Worm (Caenorhabditis elegans): ENCODE results near the gene C15H11.10.

DNA sequence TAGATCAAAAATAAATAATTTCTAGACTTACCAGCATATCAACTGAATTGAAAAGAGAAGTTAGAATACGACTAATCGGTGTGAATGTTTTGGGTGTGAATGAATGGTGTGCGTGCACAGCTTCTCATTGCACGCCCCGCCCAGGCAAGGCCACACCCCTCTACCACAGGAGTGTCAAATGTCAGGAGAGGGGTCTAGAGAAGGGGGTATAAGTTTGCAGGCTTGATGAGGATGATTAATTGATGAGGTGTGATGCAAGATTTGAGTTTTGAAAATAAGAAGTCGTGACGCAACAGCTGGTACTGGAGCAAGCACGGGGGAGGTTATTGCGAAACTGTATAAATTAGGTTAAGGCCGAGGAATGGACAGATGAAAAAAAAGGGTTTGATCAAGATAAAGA is 40.3 kb downstream of the C15H11.10 start, which contains the start of gene egl-1:
- no peak for TF ChIP-seq flt-1 (GFP tag; IDR thresholded peaks at IDR 0.05)
- no peak for TF ChIP-seq T22C8.4 (GFP tag; IDR thresholded peaks at IDR 0.05)
- TF ChIP-seq tab-1 (GFP tag; IDR thresholded peaks at IDR 0.05) = no peak
- no peak for TF ChIP-seq ref-1 (GFP tag; conservative IDR thresholded peaks at IDR 0.05)
- TF ChIP-seq med-1 (GFP tag; optimal IDR thresholded peaks at IDR 0.05; ENCODE audit: insufficient read depth) = no peak
- TF ChIP-seq cog-1 (tag; optimal IDR thresholded peaks at IDR 0.05) = no peak
- TF ChIP-seq ztf-23 (GFP tag; IDR thresholded peaks at IDR 0.05) = no peak
- TF ChIP-seq ztf-29 (GFP tag; IDR thresholded peaks at IDR 0.05) = no peak
- TF ChIP-seq klf-2 (GFP tag; conservative IDR thresholded peaks at IDR 0.05) = no peak

Measured in whole organism, midembryonic.